Fruit fly (Drosophila melanogaster) whole organism, embryonic: ENCODE results near the gene Pdzd8.

ENCODE experiments used
- Blimp-1 ChIP-seq: fragments of 200-800 bp; sonication (Bioruptor generic); optimal IDR thresholded peaks from 3 replicates; lab custom pipeline; 2018; ENCODE audit warnings: missing biosample characterization, missing genetic modification characterization, mild to moderate bottlenecking, moderate library complexity, missing genetic modification reagents
- CG10209 ChIP-seq: fragments of 200-800 bp; sonication (Bioruptor generic); optimal IDR thresholded peaks from 3 replicates; lab custom pipeline; 2017; ENCODE audit warnings: missing biosample characterization, mild to moderate bottlenecking, missing genetic modification characterization, missing genetic modification reagents
- CG10979 ChIP-seq: fragments of 200-800 bp; sonication (Bioruptor generic); optimal IDR thresholded peaks from 2 replicates; lab custom pipeline; 2018; ENCODE audit warnings: missing biosample characterization, mild to moderate bottlenecking, missing genetic modification characterization, moderate library complexity
- CG12155 ChIP-seq: fragments of 200-800 bp; sonication (Bioruptor generic); optimal IDR thresholded peaks from 3 replicates; lab custom pipeline; 2016; ENCODE audit warnings: missing biosample characterization, missing genetic modification characterization
- CG12236 ChIP-seq: fragments of 200-800 bp; sonication (Bioruptor generic); optimal IDR thresholded peaks from 2 replicates; lab custom pipeline; 2016; ENCODE audit warnings: missing biosample characterization, missing genetic modification characterization
- CG12391 ChIP-seq: fragments of 200-800 bp; sonication (Bioruptor generic); optimal IDR thresholded peaks from 3 replicates; lab custom pipeline; 2018; ENCODE audit warnings: missing biosample characterization, mild to moderate bottlenecking, missing genetic modification characterization, moderate library complexity
- CG12659 ChIP-seq: fragments of 200-800 bp; sonication (Bioruptor generic); optimal IDR thresholded peaks from 3 replicates; lab custom pipeline; 2017; ENCODE audit warnings: mild to moderate bottlenecking, missing biosample characterization, missing genetic modification reagents, missing genetic modification characterization
- CG13123 ChIP-seq: fragments of 200-800 bp; sonication (Bioruptor generic); optimal IDR thresholded peaks from 2 replicates; lab custom pipeline; 2016; ENCODE audit warnings: missing biosample characterization, missing genetic modification characterization
- CG13775 ChIP-seq: fragments of 200-800 bp; sonication (Bioruptor generic); optimal IDR thresholded peaks from 3 replicates; lab custom pipeline; 2017; ENCODE audit warnings: missing biosample characterization, mild to moderate bottlenecking, missing genetic modification characterization
- CG13894 ChIP-seq: fragments of 200-800 bp; sonication (Bioruptor generic); optimal IDR thresholded peaks from 3 replicates; lab custom pipeline; 2018; ENCODE audit warnings: missing biosample characterization, mild to moderate bottlenecking, missing genetic modification characterization, moderate library complexity
- CG15073 ChIP-seq: fragments of 200-800 bp; sonication (Bioruptor generic); optimal IDR thresholded peaks from 2 replicates; lab custom pipeline; 2016; ENCODE audit warnings: missing biosample characterization, missing genetic modification characterization
- CG15269 ChIP-seq: fragments of 200-800 bp; sonication (Bioruptor generic); optimal IDR thresholded peaks from 2 replicates; lab custom pipeline; 2018; ENCODE audit warnings: missing biosample characterization, mild to moderate bottlenecking, missing genetic modification characterization, moderate library complexity
- CG16813 ChIP-seq: fragments of 200-800 bp; sonication (Bioruptor generic); IDR thresholded peaks from 3 replicates; pipeline ENCODE4 v1.3.6; 2022; ENCODE audit warnings: missing biosample characterization, missing genetic modification characterization; ENCODE audit not compliant: partially characterized antibody
- CG16863 ChIP-seq: fragments of 200-800 bp; sonication (Bioruptor generic); optimal IDR thresholded peaks from 3 replicates; lab custom pipeline; 2016; ENCODE audit warnings: missing biosample characterization, missing genetic modification characterization
- CG30403 ChIP-seq: fragments of 200-800 bp; sonication (Bioruptor generic); optimal IDR thresholded peaks from 3 replicates; lab custom pipeline; 2016; ENCODE audit warnings: missing biosample characterization, missing genetic modification characterization
- CG6175 ChIP-seq: fragments of 200-800 bp; sonication (Bioruptor generic); IDR thresholded peaks from 3 replicates; pipeline ENCODE4 v1.3.6; 2022; ENCODE audit warnings: missing biosample characterization, missing genetic modification characterization
- CG6683 ChIP-seq: fragments of 200-800 bp; sonication (Bioruptor generic); optimal IDR thresholded peaks from 2 replicates; lab custom pipeline; 2017; ENCODE audit warnings: missing biosample characterization, mild to moderate bottlenecking, missing genetic modification characterization, missing genetic modification reagents
- CG7745 ChIP-seq: fragments of 200-800 bp; sonication (Bioruptor generic); optimal IDR thresholded peaks from 2 replicates; lab custom pipeline; 2018; ENCODE audit warnings: missing biosample characterization, mild to moderate bottlenecking, missing genetic modification characterization, moderate library complexity
- CG8281 ChIP-seq: fragments of 200-800 bp; sonication (Bioruptor generic); optimal IDR thresholded peaks from 2 replicates; lab custom pipeline; 2018; ENCODE audit warnings: missing biosample characterization, mild to moderate bottlenecking, missing genetic modification characterization, moderate library complexity
- CG8388 ChIP-seq: fragments of 200-800 bp; sonication (Bioruptor generic); optimal IDR thresholded peaks from 2 replicates; lab custom pipeline; 2019; ENCODE audit warnings: missing biosample characterization, mild to moderate bottlenecking, missing genetic modification characterization, moderate library complexity
- Doc3 ChIP-seq: fragments of 200-800 bp; sonication (Bioruptor generic); IDR thresholded peaks from 3 replicates; pipeline ENCODE4 v1.3.6; 2022; ENCODE audit warnings: missing biosample characterization, missing genetic modification characterization; ENCODE audit not compliant: partially characterized antibody
- Eip74EF ChIP-seq, 2 experiments: fragments of 200-800 bp in 1 of 2; fragments of >200 bp in 1 of 2; sonication (Bioruptor generic) in 1 of 2; optimal IDR thresholded peaks; 2 replicates each; lab custom pipeline; 2017 to 2019; ENCODE audit warnings: missing biosample characterization in 2 of 2, missing genetic modification characterization in 2 of 2, mild to moderate bottlenecking in 1 of 2, moderate library complexity in 1 of 2
- GATAe ChIP-seq: fragments of 200-800 bp; sonication (Bioruptor generic); conservative IDR thresholded peaks from 2 replicates; pipeline ENCODE4 v1.3.6; 2022; ENCODE audit warnings: missing biosample characterization, missing genetic modification characterization
- Hsf ChIP-seq: fragments of 200-800 bp; sonication (Bioruptor generic); optimal IDR thresholded peaks from 3 replicates; lab custom pipeline; 2016; ENCODE audit warnings: missing biosample characterization, missing genetic modification characterization
- MBD-R2 ChIP-seq: fragments of 200-800 bp; sonication (Bioruptor generic); IDR thresholded peaks from 2 replicates; pipeline ENCODE4 v1.3.6; 2022; ENCODE audit warnings: missing biosample characterization, missing genetic modification characterization
- Max ChIP-seq: fragments of 200-800 bp; sonication (Bioruptor generic); optimal IDR thresholded peaks from 2 replicates; lab custom pipeline; 2016; ENCODE audit warnings: missing biosample characterization, mild to moderate bottlenecking, missing genetic modification characterization
- NC2α ChIP-seq: fragments of 200-800 bp; sonication (Bioruptor generic); optimal IDR thresholded peaks from 2 replicates; lab custom pipeline; 2016; ENCODE audit warnings: missing biosample characterization, missing genetic modification characterization
- Usf ChIP-seq: fragments of 200-800 bp; sonication (Bioruptor generic); optimal IDR thresholded peaks from 2 replicates; lab custom pipeline; 2017; ENCODE audit warnings: missing genotype, missing biosample characterization, missing genetic modification characterization
- Xrp1 ChIP-seq: fragments of 200-800 bp; sonication (Bioruptor generic); IDR thresholded peaks from 2 replicates; pipeline ENCODE4 v1.3.6; 2022; ENCODE audit warnings: missing biosample characterization, missing genetic modification characterization
- ase ChIP-seq: fragments of 200-800 bp; sonication (Bioruptor generic); IDR thresholded peaks from 3 replicates; pipeline ENCODE4 v1.3.6; 2022; ENCODE audit warnings: missing biosample characterization, missing genetic modification characterization
- chm ChIP-seq: fragments of 200-800 bp; sonication (Bioruptor generic); IDR thresholded peaks from 2 replicates; pipeline ENCODE4 v1.3.6; 2022; ENCODE audit warnings: missing biosample characterization, missing genetic modification characterization
- corto ChIP-seq: fragments of 200-800 bp; sonication (Bioruptor generic); optimal IDR thresholded peaks from 2 replicates; lab custom pipeline; 2016; ENCODE audit warnings: missing biosample characterization, mild to moderate bottlenecking, missing genetic modification characterization, moderate library complexity
- exex ChIP-seq: fragments of 200-800 bp; sonication (Bioruptor generic); optimal IDR thresholded peaks from 4 replicates; lab custom pipeline; 2018; ENCODE audit warnings: missing biosample characterization, mild to moderate bottlenecking, missing genetic modification characterization, moderate library complexity
- eyg ChIP-seq: fragments of 200-800 bp; sonication (Bioruptor generic); optimal IDR thresholded peaks from 3 replicates; lab custom pipeline; 2016; ENCODE audit warnings: missing biosample characterization, missing genetic modification characterization
- gem ChIP-seq: fragments of 200-800 bp; sonication (Bioruptor generic); optimal IDR thresholded peaks from 2 replicates; lab custom pipeline; 2019; ENCODE audit warnings: missing biosample characterization, mild to moderate bottlenecking, missing genetic modification characterization, moderate library complexity
- gsb ChIP-seq: fragments of 200-800 bp; sonication (Bioruptor generic); IDR thresholded peaks from 2 replicates; pipeline ENCODE4 v1.3.6; 2022; ENCODE audit warnings: missing biosample characterization, missing genetic modification characterization
- her ChIP-seq: fragments of 200-800 bp; sonication (Bioruptor generic); optimal IDR thresholded peaks from 2 replicates; lab custom pipeline; 2016; ENCODE audit warnings: missing biosample characterization, missing genetic modification characterization
- ken ChIP-seq: fragments of 200-800 bp; sonication (Bioruptor generic); IDR thresholded peaks from 3 replicates; pipeline ENCODE4 v1.3.6; 2022; ENCODE audit warnings: missing biosample characterization, missing genetic modification characterization
- kni ChIP-seq: fragments of 200-800 bp; sonication (Bioruptor generic); optimal IDR thresholded peaks from 3 replicates; lab custom pipeline; 2017; ENCODE audit warnings: mild to moderate bottlenecking, missing biosample characterization, missing genetic modification reagents, missing genetic modification characterization
- mam ChIP-seq: fragments of 200-800 bp; sonication (Bioruptor generic); optimal IDR thresholded peaks from 3 replicates; lab custom pipeline; 2016; ENCODE audit warnings: missing biosample characterization, missing genetic modification characterization
- odd ChIP-seq: fragments of 200-800 bp; sonication (Bioruptor generic); optimal IDR thresholded peaks from 2 replicates; lab custom pipeline; 2017; ENCODE audit warnings: missing biosample characterization, mild to moderate bottlenecking, missing genetic modification characterization
- onecut ChIP-seq: fragments of 200-800 bp; sonication (Bioruptor generic); IDR thresholded peaks from 2 replicates; pipeline ENCODE4 v1.3.6; 2022; ENCODE audit warnings: missing biosample characterization, missing genetic modification characterization
- peb ChIP-seq: fragments of 200-800 bp; sonication (Bioruptor generic); IDR thresholded peaks from 2 replicates; pipeline ENCODE4 v1.3.6; 2022; ENCODE audit warnings: missing biosample characterization, missing genetic modification characterization
- pho ChIP-seq: fragments of 200-800 bp; sonication (Bioruptor generic); optimal IDR thresholded peaks from 2 replicates; lab custom pipeline; 2016; ENCODE audit warnings: missing biosample characterization, missing genetic modification characterization
- psq ChIP-seq: fragments of 200-800 bp; sonication (Bioruptor generic); optimal IDR thresholded peaks from 2 replicates; lab custom pipeline; 2017; ENCODE audit warnings: missing biosample characterization, missing genetic modification characterization
- ranshi ChIP-seq: fragments of 200-800 bp; sonication (Bioruptor generic); IDR thresholded peaks from 2 replicates; pipeline ENCODE4 v1.3.6; 2022; ENCODE audit warnings: missing biosample characterization, missing genetic modification characterization
- sc ChIP-seq, 3 experiments: fragments of >200 bp in 2 of 3; fragments of 200-800 bp in 1 of 3; sonication (Bioruptor generic) in 1 of 3; optimal IDR thresholded peaks; 2 replicates in 2 of 3; 3 replicates in 1 of 3; lab custom pipeline; 2017; ENCODE audit warnings: mild to moderate bottlenecking in 1 of 3, missing biosample characterization in 1 of 3, missing genetic modification characterization in 1 of 3, missing genetic modification reagents in 1 of 3
- scrt ChIP-seq: fragments of 200-800 bp; sonication (Bioruptor generic); optimal IDR thresholded peaks from 2 replicates; lab custom pipeline; 2018; ENCODE audit warnings: missing biosample characterization, mild to moderate bottlenecking, missing genetic modification characterization, moderate library complexity
- slbo ChIP-seq: fragments of 200-800 bp; sonication (Bioruptor generic); IDR thresholded peaks from 2 replicates; pipeline ENCODE4 v1.3.6; 2022; ENCODE audit warnings: missing biosample characterization, missing genetic modification characterization
- tio ChIP-seq: fragments of 200-800 bp; sonication (Bioruptor generic); optimal IDR thresholded peaks from 2 replicates; lab custom pipeline; 2017; ENCODE audit warnings: missing biosample characterization, missing genetic modification characterization, inconsistent platforms

Gene Pdzd8

DNA sequence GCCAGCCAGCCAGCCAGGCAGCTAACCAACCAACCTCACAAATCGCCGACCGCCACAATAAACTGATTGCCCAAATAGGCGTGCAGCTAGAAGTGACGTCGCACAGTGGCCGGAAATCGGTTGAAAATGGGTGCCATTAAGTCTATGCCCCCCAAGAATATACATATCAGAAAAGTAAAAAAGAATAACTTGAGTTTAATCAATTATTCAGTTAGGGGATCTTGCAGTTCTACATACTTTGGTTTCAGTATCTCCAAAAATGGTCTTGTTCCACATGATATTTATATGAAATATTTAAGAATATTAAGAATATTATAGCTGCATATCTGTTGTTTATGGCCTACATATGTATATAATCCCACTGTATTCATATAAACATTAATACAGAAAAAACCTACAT lies 45.3 kb downstream of the Pdzd8 start (continued):
- 0 out of 3 replicates have a peak, but pooled peaks have one; percentile 14 for TF ChIP-seq CG6175 (GFP tag; lab: Robert Waterston, UW)
- TF ChIP-seq CG8281 (tag; lab: Kevin White, UChicago): no peak
- TF ChIP-seq gem (tag; lab: Kevin White, UChicago): peak; percentile 71
- no peak for TF ChIP-seq CG13123 (GFP tag; lab: Kevin White, UChicago)
- peak; percentile 60 for TF ChIP-seq slbo (GFP tag; lab: Robert Waterston, UW)
- no peak for TF ChIP-seq onecut (GFP tag; lab: Robert Waterston, UW)
- TF ChIP-seq ase (GFP tag; lab: Robert Waterston, UW): no peak
- peak; percentile 7 for TF ChIP-seq CG13894 (tag; lab: Kevin White, UChicago)
- peak; percentile 30 for TF ChIP-seq odd (GFP tag; lab: Kevin White, UChicago)
- peak; percentile 23; the same call in 1 of the 2 replicates for TF ChIP-seq MBD-R2 (GFP tag; lab: Robert Waterston, UW)
- TF ChIP-seq pho: no peak
- no peak for TF ChIP-seq corto
- TF ChIP-seq CG30403 (GFP tag; lab: Kevin White, UChicago): peak; percentile 38
- TF ChIP-seq Max (GFP tag; lab: Kevin White, UChicago): no peak
- no peak for TF ChIP-seq mam (GFP tag; lab: Kevin White, UChicago)
- peak; percentile 58 for TF ChIP-seq CG12659 (GFP tag; lab: Kevin White, UChicago)
- TF ChIP-seq CG12155 (GFP tag; lab: Kevin White, UChicago): no peak
- no peak for TF ChIP-seq sc (optimal IDR thresholded peaks at IDR 0.05; lab: Kevin White, UChicago)
- no peak for TF ChIP-seq sc (GFP tag; optimal IDR thresholded peaks at IDR 0.05; lab: Kevin White, UChicago)
- no peak for TF ChIP-seq CG7745 (tag; lab: Kevin White, UChicago)
- no peak for TF ChIP-seq CG16863 (GFP tag; lab: Kevin White, UChicago)
- TF ChIP-seq chm: 0 out of 2 replicates have a peak, but pooled peaks have one; percentile 15
- TF ChIP-seq exex (tag; lab: Kevin White, UChicago): peak; percentile 26
- TF ChIP-seq ken (GFP tag; lab: Robert Waterston, UW): no peak
- TF ChIP-seq NC2α (GFP tag; lab: Kevin White, UChicago): no peak
- TF ChIP-seq kni: no peak
- TF ChIP-seq tio (GFP tag; lab: Kevin White, UChicago): no peak
- no peak for TF ChIP-seq scrt (GFP tag; lab: Kevin White, UChicago)
- no peak for TF ChIP-seq GATAe (GFP tag; lab: Robert Waterston, UW)
- no peak for TF ChIP-seq Blimp-1 (GFP tag; lab: Kevin White, UChicago)
- TF ChIP-seq CG13775 (GFP tag; lab: Kevin White, UChicago): peak; percentile 26
- TF ChIP-seq CG15073 (GFP tag; lab: Kevin White, UChicago): no peak
- peak; percentile 78 for TF ChIP-seq CG15269 (tag; lab: Kevin White, UChicago)
- peak; percentile 41; the same call in 1 of the 2 replicates for TF ChIP-seq ranshi
- TF ChIP-seq eyg (GFP tag; lab: Kevin White, UChicago): no peak
- TF ChIP-seq CG8388 (GFP tag; lab: Kevin White, UChicago): peak; percentile 17
- TF ChIP-seq psq (GFP tag; lab: Kevin White, UChicago): no peak
- TF ChIP-seq gsb (GFP tag; lab: Robert Waterston, UW): no peak
- TF ChIP-seq Eip74EF (GFP tag; optimal IDR thresholded peaks at IDR 0.05; lab: Kevin White, UChicago): no peak
- TF ChIP-seq CG12391 (tag; lab: Kevin White, UChicago): peak; percentile 44
- no peak for TF ChIP-seq her (GFP tag; lab: Kevin White, UChicago)
- no peak for TF ChIP-seq Hsf (GFP tag; lab: Kevin White, UChicago)
- TF ChIP-seq peb (GFP tag; lab: Robert Waterston, UW): no peak
- TF ChIP-seq Xrp1 (GFP tag; lab: Robert Waterston, UW): peak; percentile 48; the same call in 1 of the 2 replicates
- TF ChIP-seq CG10979 (tag; lab: Kevin White, UChicago): peak; percentile 18
- peak; percentile 5 for TF ChIP-seq CG6683 (GFP tag; lab: Kevin White, UChicago)
- TF ChIP-seq CG10209: peak; percentile 65
- no peak for TF ChIP-seq CG16813 (GFP tag; lab: Robert Waterston, UW)
- no peak for TF ChIP-seq Doc3
- TF ChIP-seq CG12236 (GFP tag; lab: Kevin White, UChicago): no peak
- no peak for TF ChIP-seq Usf (GFP tag; lab: Kevin White, UChicago)
